Worm (Caenorhabditis elegans) whole organism, L4/young adult: ENCODE measurements around the gene cyp-13A1.

Experiments
- W03F9.2 ChIP-seq: fragments of 150-350 bp; optimal IDR thresholded peaks from 2 replicates; lab custom pipeline; 2014; ENCODE audit warnings: missing biosample characterization, missing genetic modification characterization
- dao-5 ChIP-seq: sonication (generic microtip); optimal IDR thresholded peaks from 2 replicates; lab custom pipeline; 2016; ENCODE audit warnings: missing genotype, missing genetic modification characterization, moderate library complexity, missing compliant biosample characterization
- him-1 ChIP-seq: sonication (generic microtip); optimal IDR thresholded peaks from 2 replicates; lab custom pipeline; 2016; ENCODE audit warnings: missing genotype, missing genetic modification reagents, missing genetic modification characterization, missing compliant biosample characterization

DNA sequence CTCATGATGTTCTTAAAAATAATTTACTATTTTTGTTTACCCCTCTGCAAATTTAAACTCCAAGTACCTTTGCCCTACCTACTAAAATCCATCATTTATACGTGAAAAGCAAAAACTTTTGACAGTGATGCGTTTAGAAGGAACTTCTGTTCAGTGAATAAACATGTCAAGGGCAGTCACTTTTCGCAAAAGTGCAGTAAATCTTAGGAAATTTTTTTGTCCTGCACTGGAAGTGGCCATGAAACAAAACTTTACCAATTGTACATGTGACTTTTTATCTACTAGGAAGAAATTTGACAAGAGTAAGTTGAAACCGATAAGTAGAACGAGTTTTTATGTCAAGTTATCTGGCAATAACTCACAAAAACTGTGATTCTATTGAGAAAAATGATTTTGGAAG is 4.4 kb upstream of the cyp-13A1 start:
- TF ChIP-seq him-1 (tag; lab: Kevin White, UChicago) (no peak), W03F9.2 (no peak), dao-5 (tag; lab: Kevin White, UChicago) (no peak)
